Fruit fly (Drosophila melanogaster) whole organism, embryonic: Measurements from ENCODE around the gene Ubqn.

Experiments used
- BEAF-32 ChIP-seq: fragments of 200-800 bp; sonication (Bioruptor generic); optimal IDR thresholded peaks from 3 replicates; lab custom pipeline; 2017; ENCODE audit warnings: missing biosample characterization, missing genetic modification characterization, mild to moderate bottlenecking, moderate library complexity, missing genetic modification reagents
- CG10366 ChIP-seq: fragments of 200-800 bp; sonication (Bioruptor generic); IDR thresholded peaks from 2 replicates; pipeline ENCODE4 v1.3.6; 2022; ENCODE audit warnings: missing biosample characterization, missing genetic modification characterization
- CG10654 ChIP-seq: fragments of 200-800 bp; sonication (Bioruptor generic); optimal IDR thresholded peaks from 2 replicates; lab custom pipeline; 2016; ENCODE audit warnings: missing biosample characterization, missing genetic modification characterization
- CG11247 ChIP-seq: fragments of 200-800 bp; sonication (Bioruptor generic); IDR thresholded peaks from 2 replicates; pipeline ENCODE4 v1.3.6; 2022; ENCODE audit warnings: missing biosample characterization, missing genetic modification characterization
- CG11456 ChIP-seq: fragments of 200-800 bp; sonication (Bioruptor generic); IDR thresholded peaks from 3 replicates; pipeline ENCODE4 v1.3.6; 2022; ENCODE audit warnings: missing biosample characterization, missing genetic modification characterization
- CG12659 ChIP-seq: fragments of 200-800 bp; sonication (Bioruptor generic); optimal IDR thresholded peaks from 3 replicates; lab custom pipeline; 2017; ENCODE audit warnings: mild to moderate bottlenecking, missing biosample characterization, missing genetic modification reagents, missing genetic modification characterization
- CG13624 ChIP-seq: fragments of 200-800 bp; sonication (Bioruptor generic); optimal IDR thresholded peaks from 2 replicates; lab custom pipeline; 2016; ENCODE audit warnings: missing biosample characterization, missing genetic modification characterization
- CG13775 ChIP-seq: fragments of 200-800 bp; sonication (Bioruptor generic); optimal IDR thresholded peaks from 3 replicates; lab custom pipeline; 2017; ENCODE audit warnings: missing biosample characterization, mild to moderate bottlenecking, missing genetic modification characterization
- CG14014 ChIP-seq: fragments of 200-800 bp; sonication (Bioruptor generic); IDR thresholded peaks from 2 replicates; pipeline ENCODE4 v1.3.6; 2022; ENCODE audit warnings: missing biosample characterization, missing genetic modification characterization
- CG15514 ChIP-seq: fragments of 200-800 bp; sonication (Bioruptor generic); optimal IDR thresholded peaks from 3 replicates; lab custom pipeline; 2017; ENCODE audit warnings: missing biosample characterization, missing genetic modification characterization, mild to moderate bottlenecking, moderate library complexity, missing genetic modification reagents
- CG1603 ChIP-seq: fragments of 200-800 bp; sonication (Bioruptor generic); optimal IDR thresholded peaks from 2 replicates; lab custom pipeline; 2019; ENCODE audit warnings: missing biosample characterization, mild to moderate bottlenecking, missing genetic modification characterization, moderate library complexity
- CG17361 ChIP-seq: fragments of 200-800 bp; sonication (Bioruptor generic); IDR thresholded peaks from 3 replicates; pipeline ENCODE4 v1.3.6; 2022; ENCODE audit warnings: missing biosample characterization, missing genetic modification characterization
- CG2116 ChIP-seq: fragments of 200-800 bp; sonication (Bioruptor generic); optimal IDR thresholded peaks from 3 replicates; lab custom pipeline; 2018; ENCODE audit warnings: missing biosample characterization, mild to moderate bottlenecking, missing genetic modification characterization
- CG30020 ChIP-seq: fragments of 200-800 bp; optimal IDR thresholded peaks from 2 replicates; lab custom pipeline; 2019; ENCODE audit warnings: missing biosample characterization, mild to moderate bottlenecking, missing genetic modification characterization, moderate library complexity
- CG31388 ChIP-seq: fragments of 200-800 bp; sonication (Bioruptor generic); optimal IDR thresholded peaks from 2 replicates; lab custom pipeline; 2016; ENCODE audit warnings: missing biosample characterization, missing genetic modification characterization
- CG3281 ChIP-seq: fragments of 200-800 bp; sonication (Bioruptor generic); optimal IDR thresholded peaks from 3 replicates; lab custom pipeline; 2017; ENCODE audit warnings: missing biosample characterization, mild to moderate bottlenecking, missing genetic modification characterization
- CG4424 ChIP-seq: fragments of 200-800 bp; sonication (Bioruptor generic); optimal IDR thresholded peaks from 3 replicates; lab custom pipeline; 2016; ENCODE audit warnings: missing biosample characterization, missing genetic modification characterization
- CG6791 ChIP-seq: fragments of 200-800 bp; sonication (Bioruptor generic); IDR thresholded peaks from 3 replicates; pipeline ENCODE4 v1.3.6; 2022; ENCODE audit warnings: missing biosample characterization, missing genetic modification characterization; ENCODE audit not compliant: partially characterized antibody
- CG7987 ChIP-seq: fragments of 200-800 bp; sonication (Bioruptor generic); optimal IDR thresholded peaks from 2 replicates; lab custom pipeline; 2018; ENCODE audit warnings: missing biosample characterization, mild to moderate bottlenecking, missing genetic modification characterization, moderate library complexity
- CG8359 ChIP-seq: fragments of 200-800 bp; sonication (Bioruptor generic); optimal IDR thresholded peaks from 2 replicates; lab custom pipeline; 2017; ENCODE audit warnings: missing biosample characterization, mild to moderate bottlenecking, missing genetic modification characterization, borderline replicate concordance
- CG9817 ChIP-seq: fragments of 200-800 bp; sonication (Bioruptor generic); optimal IDR thresholded peaks from 2 replicates; lab custom pipeline; 2018; ENCODE audit warnings: missing biosample characterization, mild to moderate bottlenecking, missing genetic modification characterization, moderate library complexity
- Dbx ChIP-seq: fragments of 200-800 bp; sonication (Bioruptor generic); IDR thresholded peaks from 3 replicates; pipeline ENCODE4 v1.3.6; 2022; ENCODE audit warnings: missing biosample characterization, missing genetic modification characterization
- E2f2 ChIP-seq: fragments of 200-800 bp; sonication (Bioruptor generic); IDR thresholded peaks from 2 replicates; pipeline ENCODE4 v1.3.6; 2022; ENCODE audit warnings: missing biosample characterization, missing genetic modification characterization
- HHEX ChIP-seq: fragments of 200-800 bp; sonication (Bioruptor generic); optimal IDR thresholded peaks from 3 replicates; lab custom pipeline; 2017; ENCODE audit warnings: missing biosample characterization, mild to moderate bottlenecking, missing genetic modification characterization, missing genetic modification reagents
- Kr ChIP-seq: fragments of 200-800 bp; sonication (Bioruptor generic); optimal IDR thresholded peaks from 2 replicates; lab custom pipeline; 2017; ENCODE audit warnings: missing biosample characterization, mild to moderate bottlenecking, missing genetic modification characterization
- MBD-R2 ChIP-seq: fragments of 200-800 bp; sonication (Bioruptor generic); IDR thresholded peaks from 2 replicates; pipeline ENCODE4 v1.3.6; 2022; ENCODE audit warnings: missing biosample characterization, missing genetic modification characterization
- NC2α ChIP-seq: fragments of 200-800 bp; sonication (Bioruptor generic); optimal IDR thresholded peaks from 2 replicates; lab custom pipeline; 2016; ENCODE audit warnings: missing biosample characterization, missing genetic modification characterization
- Pdp1 ChIP-seq, 2 experiments: fragments of 200-800 bp; sonication (Bioruptor generic); optimal IDR thresholded peaks; 3 replicates each; lab custom pipeline; 2016; ENCODE audit warnings: missing biosample characterization in 2 of 2, missing genetic modification characterization in 2 of 2, mild to moderate bottlenecking in 1 of 2, moderate library complexity in 1 of 2
- Sin3A ChIP-seq: fragments of >200 bp; optimal IDR thresholded peaks from 2 replicates; lab custom pipeline; 2018
- cg ChIP-seq: fragments of 200-800 bp; sonication (Bioruptor generic); optimal IDR thresholded peaks from 3 replicates; lab custom pipeline; 2019; ENCODE audit warnings: missing biosample characterization, mild to moderate bottlenecking, missing genetic modification characterization, moderate library complexity
- chm ChIP-seq: fragments of 200-800 bp; sonication (Bioruptor generic); IDR thresholded peaks from 2 replicates; pipeline ENCODE4 v1.3.6; 2022; ENCODE audit warnings: missing biosample characterization, missing genetic modification characterization
- ci ChIP-seq: fragments of 200-800 bp; sonication (Bioruptor generic); IDR thresholded peaks from 3 replicates; pipeline ENCODE4 v1.3.6; 2022; ENCODE audit warnings: missing biosample characterization, missing genetic modification characterization
- crp ChIP-seq, 2 experiments: fragments of 200-800 bp; sonication (Bioruptor generic); optimal IDR thresholded peaks; 2 replicates in 1 of 2; 3 replicates in 1 of 2; lab custom pipeline; 2017; ENCODE audit warnings: missing biosample characterization in 2 of 2, missing genetic modification characterization in 2 of 2, mild to moderate bottlenecking in 1 of 2, moderate library complexity in 1 of 2
- dimm ChIP-seq: fragments of 200-800 bp; sonication (Bioruptor generic); IDR thresholded peaks from 2 replicates; pipeline ENCODE4 v1.3.6; 2022; ENCODE audit warnings: missing biosample characterization, missing genetic modification characterization
- dmrt11E ChIP-seq: fragments of 200-800 bp; sonication (Bioruptor generic); optimal IDR thresholded peaks from 3 replicates; lab custom pipeline; 2018; ENCODE audit warnings: missing biosample characterization, mild to moderate bottlenecking, missing genetic modification characterization, moderate library complexity
- emc ChIP-seq: fragments of 200-800 bp; sonication (Bioruptor generic); optimal IDR thresholded peaks from 2 replicates; lab custom pipeline; 2016; ENCODE audit warnings: missing biosample characterization, missing genetic modification characterization
- ewg ChIP-seq: fragments of 200-800 bp; sonication (Bioruptor generic); optimal IDR thresholded peaks from 3 replicates; lab custom pipeline; 2017; ENCODE audit warnings: mild to moderate bottlenecking, missing biosample characterization, missing genetic modification reagents, missing genetic modification characterization
- gsb-n ChIP-seq: fragments of 200-800 bp; sonication (Bioruptor generic); optimal IDR thresholded peaks from 3 replicates; lab custom pipeline; 2018; ENCODE audit warnings: missing biosample characterization, mild to moderate bottlenecking, missing genetic modification characterization
- ham ChIP-seq: fragments of 200-800 bp; sonication (Bioruptor generic); IDR thresholded peaks from 2 replicates; pipeline ENCODE4 v1.3.6; 2022; ENCODE audit warnings: missing biosample characterization, missing genetic modification characterization
- kay ChIP-seq: fragments of 200-800 bp; sonication (Bioruptor generic); optimal IDR thresholded peaks from 2 replicates; lab custom pipeline; 2016; ENCODE audit warnings: missing biosample characterization, missing genetic modification characterization
- ken ChIP-seq: fragments of 200-800 bp; sonication (Bioruptor generic); IDR thresholded peaks from 3 replicates; pipeline ENCODE4 v1.3.6; 2022; ENCODE audit warnings: missing biosample characterization, missing genetic modification characterization
- mirr ChIP-seq: fragments of 200-800 bp; sonication (Bioruptor generic); optimal IDR thresholded peaks from 3 replicates; lab custom pipeline; 2018; ENCODE audit warnings: missing biosample characterization, mild to moderate bottlenecking, missing genetic modification characterization
- nerfin-1 ChIP-seq: fragments of 200-800 bp; sonication (Bioruptor generic); optimal IDR thresholded peaks from 3 replicates; lab custom pipeline; 2019; ENCODE audit warnings: missing biosample characterization, mild to moderate bottlenecking, missing genetic modification characterization, moderate library complexity
- nom ChIP-seq: fragments of 200-800 bp; sonication (Bioruptor generic); optimal IDR thresholded peaks from 2 replicates; lab custom pipeline; 2017; ENCODE audit warnings: missing biosample characterization, missing genetic modification characterization, mild to moderate bottlenecking, moderate library complexity, missing genetic modification reagents
- rib ChIP-seq: fragments of 200-800 bp; sonication (Bioruptor generic); IDR thresholded peaks from 2 replicates; pipeline ENCODE4 v1.3.6; 2022; ENCODE audit warnings: missing biosample characterization, missing genetic modification characterization
- row ChIP-seq: fragments of 200-800 bp; sonication (Bioruptor generic); IDR thresholded peaks from 3 replicates; pipeline ENCODE4 v1.3.6; 2022; ENCODE audit warnings: missing biosample characterization, missing genetic modification characterization
- sens ChIP-seq: fragments of 200-800 bp; sonication (Bioruptor generic); peaks from one replicate; lab custom pipeline; 2016; ENCODE audit warnings: missing biosample characterization, missing genetic modification characterization
- tio ChIP-seq: fragments of 200-800 bp; sonication (Bioruptor generic); optimal IDR thresholded peaks from 2 replicates; lab custom pipeline; 2017; ENCODE audit warnings: missing biosample characterization, missing genetic modification characterization, inconsistent platforms
- vvl ChIP-seq: fragments of 200-800 bp; sonication (Bioruptor generic); IDR thresholded peaks from 2 replicates; pipeline ENCODE4 v1.3.6; 2022; ENCODE audit warnings: missing biosample characterization, missing genetic modification characterization

Ubqn gene

DNA sequence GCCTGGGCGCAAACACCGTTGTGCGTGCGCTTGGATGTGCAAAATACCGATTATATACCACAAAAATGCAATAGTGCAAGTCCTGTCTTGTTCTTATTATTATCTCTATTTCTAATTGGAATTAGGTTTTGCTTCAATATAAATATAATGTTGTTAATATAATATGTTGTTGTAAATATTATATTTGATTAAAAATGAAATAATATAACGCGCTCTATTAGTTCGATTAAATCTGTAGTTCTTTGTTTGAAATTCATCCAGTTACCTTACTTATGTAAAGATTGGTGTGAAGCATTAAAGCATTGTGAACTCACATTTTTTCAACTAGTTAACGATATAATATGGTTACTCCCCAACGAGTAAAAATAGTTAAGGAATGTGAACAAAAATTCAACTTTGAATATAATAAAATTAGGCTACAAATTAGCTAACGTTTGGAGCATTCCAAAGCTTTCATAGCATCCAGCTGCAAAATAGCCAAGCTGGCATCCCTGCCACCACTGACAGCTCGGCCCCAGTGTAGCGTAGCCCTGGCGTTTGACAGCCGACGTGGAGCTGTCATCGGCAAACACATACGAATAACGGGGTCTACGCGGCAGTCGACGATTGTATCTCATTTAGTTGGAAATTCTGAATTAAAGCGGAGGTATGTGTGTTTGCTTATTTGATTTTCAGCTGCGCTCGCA, 40.6 kb upstream of the Ubqn start, which contains the start of the genes CG12237 and Sec61gamma (continued):
- TF ChIP-seq CG10654 (GFP tag; lab: Kevin White, UChicago) = peak; percentile 3
- TF ChIP-seq dmrt11E (tag; lab: Kevin White, UChicago) = peak; percentile 6
- no peak for TF ChIP-seq ham (GFP tag; lab: Robert Waterston, UW)
- peak; percentile 74 for TF ChIP-seq ci (GFP tag; lab: Robert Waterston, UW)
- peak; percentile 79 for TF ChIP-seq CG15514 (GFP tag; lab: Kevin White, UChicago)
- no peak for TF ChIP-seq NC2α (GFP tag; lab: Kevin White, UChicago)
- TF ChIP-seq CG13624 (GFP tag; lab: Kevin White, UChicago) = peak; percentile 22
- peak; percentile 21; the same call in 1 of the 2 replicates for TF ChIP-seq CG10366
- peak; percentile 10 for TF ChIP-seq nerfin-1 (tag; lab: Kevin White, UChicago)
- TF ChIP-seq sens (GFP tag; lab: Kevin White, UChicago) = peak; percentile 71
- TF ChIP-seq CG6791 (GFP tag; lab: Robert Waterston, UW) = 0 out of 3 replicates have a peak, but pooled peaks have one; percentile 22
- TF ChIP-seq CG30020 (tag; lab: Kevin White, UChicago) = peak; percentile 28
- peak; percentile 29 for TF ChIP-seq CG9817 (tag; lab: Kevin White, UChicago)
- TF ChIP-seq vvl (GFP tag; lab: Robert Waterston, UW) = peak; percentile 57; the same call in 1 of the 2 replicates
- TF ChIP-seq gsb-n = no peak
- peak; percentile 72 for TF ChIP-seq nom (GFP tag; lab: Kevin White, UChicago)
- peak; percentile 55 for TF ChIP-seq rib
- TF ChIP-seq mirr (GFP tag; lab: Kevin White, UChicago) = peak; percentile 26
- peak; percentile 43 for TF ChIP-seq CG2116 (GFP tag; lab: Kevin White, UChicago)
- peak; percentile 85 for TF ChIP-seq MBD-R2 (GFP tag; lab: Robert Waterston, UW)
- no peak for TF ChIP-seq dimm
- TF ChIP-seq CG12659 (GFP tag; lab: Kevin White, UChicago) = peak; percentile 77
- TF ChIP-seq HHEX = peak; percentile 11
- TF ChIP-seq crp (GFP tag; optimal IDR thresholded peaks at IDR 0.05; lab: Kevin White, UChicago) = peak in 1 of 2 experiments; percentile 36
- peak; percentile 33; the same call in 1 of the 2 replicates for TF ChIP-seq E2f2 (GFP tag; lab: Robert Waterston, UW)
- peak; percentile 9; the same call in 1 of the 2 replicates for TF ChIP-seq CG14014
- no peak for TF ChIP-seq Kr
- peak; percentile 36 for TF ChIP-seq cg (GFP tag; lab: Kevin White, UChicago)
- peak; percentile 59 for TF ChIP-seq CG1603 (tag; lab: Kevin White, UChicago)
- TF ChIP-seq kay (GFP tag; lab: Kevin White, UChicago) = no peak
- peak; percentile 89 for TF ChIP-seq row (GFP tag; lab: Robert Waterston, UW)
- TF ChIP-seq BEAF-32 = peak; percentile 44
- TF ChIP-seq emc (GFP tag; lab: Kevin White, UChicago) = no peak
- no peak for TF ChIP-seq CG31388 (GFP tag; lab: Kevin White, UChicago)
- peak; percentile 46 for TF ChIP-seq CG11247
- TF ChIP-seq Dbx = peak; percentile 53; the same call in 2 of the 3 replicates
- TF ChIP-seq Sin3A (lab: Kevin White, UChicago) = peak; percentile 16
- TF ChIP-seq CG3281 (GFP tag; lab: Kevin White, UChicago) = peak; percentile 66
- TF ChIP-seq ken (GFP tag; lab: Robert Waterston, UW) = 0 out of 3 replicates have a peak, but pooled peaks have one; percentile 54
- peak; percentile 11 for TF ChIP-seq ewg (GFP tag; lab: Kevin White, UChicago)
- peak; percentile 41; the same call in 1 of the 2 replicates for TF ChIP-seq chm (GFP tag; lab: Robert Waterston, UW)
- TF ChIP-seq tio (GFP tag; lab: Kevin White, UChicago) = no peak
- TF ChIP-seq Pdp1 (GFP tag; optimal IDR thresholded peaks at IDR 0.05; lab: Kevin White, UChicago) = peak in 1 of 2 experiments; percentile 38
- TF ChIP-seq CG13775 = peak; percentile 5
- peak; percentile 48; the same call in 2 of the 3 replicates for TF ChIP-seq CG17361 (GFP tag; lab: Robert Waterston, UW)
- peak; percentile 62; the same call in 1 of the 3 replicates for TF ChIP-seq CG11456 (GFP tag; lab: Robert Waterston, UW)
- TF ChIP-seq CG4424 (GFP tag; lab: Kevin White, UChicago) = no peak
- peak; percentile 64 for TF ChIP-seq CG7987 (GFP tag; lab: Kevin White, UChicago)
- no peak for TF ChIP-seq CG8359 (GFP tag; lab: Kevin White, UChicago)
